Fruit fly (Drosophila melanogaster): ENCODE results near the gene deltaCOP.

DNA sequence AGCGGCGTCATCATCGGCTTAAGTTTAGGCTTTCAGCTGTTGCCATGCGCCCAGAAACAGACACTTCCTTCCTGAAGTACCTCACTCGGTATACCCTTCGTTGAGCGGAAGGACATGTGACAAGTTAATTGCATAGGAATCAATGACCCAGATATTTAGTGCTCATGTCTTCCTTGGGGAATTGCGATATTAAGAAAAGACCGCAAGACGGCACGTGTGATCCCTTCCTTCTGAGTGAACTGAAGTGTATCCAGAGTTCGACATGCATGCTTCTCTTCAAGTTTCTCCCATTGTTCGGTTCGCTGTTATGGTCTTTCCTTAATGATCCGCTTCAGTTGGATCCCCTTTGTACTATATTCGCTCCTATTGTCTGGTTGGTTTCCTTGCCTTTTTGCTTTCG lies 21.1 kb downstream of the deltaCOP start:
- TF ChIP-seq CG15710 (tag; optimal IDR thresholded peaks at IDR 0.05): peak; percentile 87
- no peak for TF ChIP-seq CG32121 (GFP tag; IDR thresholded peaks at IDR 0.05)
- TF ChIP-seq D1 (tag; optimal IDR thresholded peaks at IDR 0.05): peak; percentile 57
- TF ChIP-seq CG4496 (GFP tag; IDR thresholded peaks at IDR 0.05): peak; percentile 73
- TF ChIP-seq CG34367 (tag; optimal IDR thresholded peaks at IDR 0.05): peak; percentile 87
- peak; percentile 75 for TF ChIP-seq CG14655 (GFP tag; optimal IDR thresholded peaks at IDR 0.05)
